Worm (Caenorhabditis elegans): Measurements from ENCODE around the gene K02D10.8.
A peak's percentile ranks its signal among the peaks of the same experiment; 100 is the strongest.

Gene K02D10.8

DNA sequence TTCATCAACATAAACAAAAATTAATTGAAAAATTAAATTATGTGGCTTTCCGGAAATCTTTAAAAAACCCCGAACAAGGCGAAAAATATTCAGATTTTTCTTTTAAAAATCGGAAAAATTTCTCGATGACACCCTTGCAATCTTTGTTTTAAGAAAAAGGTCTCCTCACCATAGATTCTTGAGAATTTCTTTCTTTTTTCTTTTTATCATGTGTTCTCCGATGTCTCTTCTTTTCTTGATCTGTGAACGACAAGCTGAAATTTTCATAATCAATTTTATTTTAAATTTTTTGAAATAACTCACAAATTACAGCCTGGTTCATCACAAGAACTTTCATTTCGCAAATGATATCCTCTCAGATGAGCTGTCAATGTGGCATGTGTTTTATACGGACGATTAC, 5.1 kb downstream of the K02D10.8 start, which contains the start of the genes zfp-1 and F54F2.14:
Gene zfp-1 (plus strand): TSS at position 301 of the 400 bp plus-strand sequence.
Gene F54F2.14 (plus strand): TSS at position 312 of the 400 bp plus-strand sequence.
- TF ChIP-seq elt-3 (tag; optimal IDR thresholded peaks at IDR 0.05) (no peak), snpc-4 (tag; optimal IDR thresholded peaks at IDR 0.05) (no peak), nhr-10 (tag; optimal IDR thresholded peaks at IDR 0.05) (no peak), ceh-16 (tag; optimal IDR thresholded peaks at IDR 0.05) (no peak), lin-11 (tag; optimal IDR thresholded peaks at IDR 0.05) (no peak), nhr-77 (tag; optimal IDR thresholded peaks at IDR 0.05) (no peak), ama-1 (optimal IDR thresholded peaks at IDR 0.05) (no peak), crh-2 (tag; optimal IDR thresholded peaks at IDR 0.05) (no peak)

DNA sequence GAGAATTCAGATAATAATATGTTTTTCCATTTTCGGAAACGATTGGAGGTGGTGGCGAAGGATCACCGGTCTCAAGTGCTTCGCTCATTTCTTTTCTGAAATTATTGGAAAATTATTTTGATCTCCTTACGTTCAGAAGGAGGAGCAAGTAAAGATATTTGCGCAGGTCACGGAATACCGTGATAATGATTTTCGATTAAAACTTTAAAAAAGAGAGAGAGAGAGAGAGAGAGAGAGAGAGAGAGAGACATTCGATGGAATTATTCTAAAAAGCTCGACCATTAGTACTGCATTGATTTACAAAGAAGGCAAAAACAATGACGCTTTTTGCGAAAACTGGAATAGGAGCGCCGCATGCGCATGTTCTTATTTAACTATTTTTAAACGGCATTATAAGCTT, 6.1 kb downstream of the K02D10.8 start, which contains the start of gene ztf-1:
Gene ztf-1 (minus strand): TSS at position 101 of the 400 bp plus-strand sequence.
- TF ChIP-seq ZK546.5 (tag; optimal IDR thresholded peaks at IDR 0.05) (no peak), lsy-2 (tag; optimal IDR thresholded peaks at IDR 0.05) (no peak), skn-1 (tag; optimal IDR thresholded peaks at IDR 0.05) (no peak), unc-55 (GFP tag; optimal IDR thresholded peaks at IDR 0.05) (no peak), crh-2 (tag; optimal IDR thresholded peaks at IDR 0.05) (no peak), nhr-12 (tag; optimal IDR thresholded peaks at IDR 0.05) (no peak)

DNA sequence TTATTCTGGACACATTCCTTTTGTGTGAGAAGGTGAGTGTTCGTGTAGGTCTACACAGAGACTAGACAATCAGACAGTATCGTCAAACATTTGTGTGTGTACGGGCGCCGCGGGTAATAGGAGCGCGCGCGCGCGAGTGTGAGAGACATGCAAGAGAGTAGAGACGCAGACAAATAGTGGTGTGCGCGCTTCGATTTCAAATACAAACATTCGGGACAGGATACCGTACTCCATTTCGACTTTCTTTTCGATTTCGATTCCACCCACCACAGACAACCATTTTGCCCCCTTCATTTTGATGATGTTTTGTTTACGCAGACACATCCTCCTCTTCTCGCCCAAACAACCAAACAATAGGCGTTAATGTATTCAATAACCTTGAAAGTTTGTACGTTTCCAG, 8.6 kb downstream of the K02D10.8 start:
- TF ChIP-seq unc-62 (GFP tag; optimal IDR thresholded peaks at IDR 0.05) (no peak), nhr-77 (tag; optimal IDR thresholded peaks at IDR 0.05) (no peak), sma-3 (GFP tag; optimal IDR thresholded peaks at IDR 0.05) (peak; percentile 77), lin-13 (GFP tag; optimal IDR thresholded peaks at IDR 0.05) (peak; percentile 64), blmp-1 (tag; optimal IDR thresholded peaks at IDR 0.05; ENCODE audit: insufficient read depth) (peak; percentile 92), lsy-2 (tag; optimal IDR thresholded peaks at IDR 0.05) (peak; percentile 13 to 77), nhr-21 (tag; optimal IDR thresholded peaks at IDR 0.05) (peak; percentile 45), mdl-1 (tag; optimal IDR thresholded peaks at IDR 0.05) (peak; percentile 67 to 70), peb-1 (tag; optimal IDR thresholded peaks at IDR 0.05) (peak; percentile 45), elt-3 (tag; optimal IDR thresholded peaks at IDR 0.05) (no peak), lin-11 (tag; optimal IDR thresholded peaks at IDR 0.05) (peak; percentile 37), ztf-1 (GFP tag; conservative IDR thresholded peaks at IDR 0.05) (no peak), lin-39 (tag; optimal IDR thresholded peaks at IDR 0.05) (no peak), crh-2 (tag; optimal IDR thresholded peaks at IDR 0.05) (peak; percentile 35), ztf-4 (tag; optimal IDR thresholded peaks at IDR 0.05) (peak; percentile 11), egl-27 (tag; optimal IDR thresholded peaks at IDR 0.05) (peak; percentile 74), sma-9 (GFP tag; optimal IDR thresholded peaks at IDR 0.05) (peak; percentile 91), sma-9 (tag; optimal IDR thresholded peaks at IDR 0.05) (no peak), nhr-129 (tag; optimal IDR thresholded peaks at IDR 0.05) (peak; percentile 85), Y55F3AM.14 (GFP tag; optimal IDR thresholded peaks at IDR 0.05) (peak; percentile 6), fos-1 (tag; optimal IDR thresholded peaks at IDR 0.05) (peak; percentile 80), nhr-237 (tag; optimal IDR thresholded peaks at IDR 0.05) (no peak), gmeb-1 (tag; optimal IDR thresholded peaks at IDR 0.05) (peak; percentile 70), ceh-16 (tag; optimal IDR thresholded peaks at IDR 0.05) (peak; percentile 91), sem-4 (tag; optimal IDR thresholded peaks at IDR 0.05) (peak; percentile 86), ZK546.5 (tag; optimal IDR thresholded peaks at IDR 0.05) (no peak), F13H6.1 (tag; optimal IDR thresholded peaks at IDR 0.05) (peak; percentile 93), nhr-25 (tag; optimal IDR thresholded peaks at IDR 0.05) (peak; percentile 79)

DNA sequence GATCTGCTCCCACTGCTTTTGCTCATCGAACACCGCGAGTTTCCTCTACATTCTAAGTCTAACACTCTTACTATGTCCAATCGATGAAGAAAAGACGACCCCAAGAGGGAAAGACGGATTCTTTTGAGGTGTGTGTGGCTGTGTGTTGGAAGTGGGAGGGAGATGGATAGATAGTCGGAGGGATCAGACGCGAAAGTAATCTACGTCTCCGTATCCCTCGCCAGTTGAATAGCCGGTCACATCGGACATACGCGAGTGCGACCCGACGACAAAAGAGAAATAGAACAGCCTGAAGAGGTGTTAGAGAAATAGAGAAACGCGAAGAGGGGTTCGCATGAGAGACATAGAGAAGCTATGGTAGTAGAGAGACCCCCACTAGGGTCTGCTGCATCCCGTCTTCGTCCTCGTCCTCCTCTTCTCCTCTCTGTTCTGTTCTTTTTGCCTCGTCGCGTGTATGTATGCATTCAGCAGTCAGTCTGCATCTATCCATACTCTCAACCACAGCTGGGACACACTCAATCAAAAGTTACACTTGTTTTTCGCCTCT, 9.5 kb downstream of the K02D10.8 start:
- no peak for TF ChIP-seq elt-3 (tag; optimal IDR thresholded peaks at IDR 0.05)
- TF ChIP-seq ceh-16 (tag; optimal IDR thresholded peaks at IDR 0.05) = peak; percentile 67
- peak; percentile 95 for TF ChIP-seq snpc-4 (tag; optimal IDR thresholded peaks at IDR 0.05)
- TF ChIP-seq fos-1 (tag; optimal IDR thresholded peaks at IDR 0.05) = peak; percentile 97
- TF ChIP-seq aly-2 (tag; optimal IDR thresholded peaks at IDR 0.05) = no peak
- peak; percentile 99 for TF ChIP-seq sma-9 (GFP tag; optimal IDR thresholded peaks at IDR 0.05)
- TF ChIP-seq sma-9 (tag; optimal IDR thresholded peaks at IDR 0.05) = peak; percentile 84
- peak; percentile 96 for TF ChIP-seq crh-2 (tag; optimal IDR thresholded peaks at IDR 0.05)
- peak; percentile 13 for TF ChIP-seq ztf-11 (tag; optimal IDR thresholded peaks at IDR 0.05)
- peak; percentile 98 for TF ChIP-seq sem-4 (tag; optimal IDR thresholded peaks at IDR 0.05)
- peak; percentile 29 for TF ChIP-seq nhr-10 (tag; optimal IDR thresholded peaks at IDR 0.05)
- peak; percentile 87 for TF ChIP-seq mab-5 (tag; optimal IDR thresholded peaks at IDR 0.05)
- peak; percentile 85 for TF ChIP-seq alr-1 (tag; optimal IDR thresholded peaks at IDR 0.05)
- TF ChIP-seq lin-13 (GFP tag; optimal IDR thresholded peaks at IDR 0.05) = peak; percentile 95
- TF ChIP-seq ztf-4 (tag; optimal IDR thresholded peaks at IDR 0.05) = peak; percentile 96
- TF ChIP-seq zag-1 (tag; optimal IDR thresholded peaks at IDR 0.05) = peak; percentile 98
- TF ChIP-seq nhr-77 (tag; optimal IDR thresholded peaks at IDR 0.05) = peak; percentile 65
- TF ChIP-seq unc-55 (GFP tag; optimal IDR thresholded peaks at IDR 0.05) = peak; percentile 96
- TF ChIP-seq ceh-82 (tag; optimal IDR thresholded peaks at IDR 0.05) = peak; percentile 39
- no peak for TF ChIP-seq dmd-4 (tag; optimal IDR thresholded peaks at IDR 0.05)
- TF ChIP-seq nhr-12 (tag; optimal IDR thresholded peaks at IDR 0.05) = no peak
- TF ChIP-seq lin-11 (tag; optimal IDR thresholded peaks at IDR 0.05) = peak; percentile 87
- TF ChIP-seq elt-1 (tag; optimal IDR thresholded peaks at IDR 0.05) = no peak
- TF ChIP-seq lin-39 (tag; optimal IDR thresholded peaks at IDR 0.05) = peak; percentile 48
- TF ChIP-seq blmp-1 (tag; optimal IDR thresholded peaks at IDR 0.05; ENCODE audit: insufficient read depth) = peak; percentile 87
- peak; percentile 82 for TF ChIP-seq ama-1 (optimal IDR thresholded peaks at IDR 0.05)
- TF ChIP-seq nhr-23 (tag; optimal IDR thresholded peaks at IDR 0.05) = no peak
- TF ChIP-seq nhr-25 (tag; optimal IDR thresholded peaks at IDR 0.05) = peak; percentile 97
- peak; percentile 94 for TF ChIP-seq nhr-6 (tag; optimal IDR thresholded peaks at IDR 0.05)
- peak; percentile 98 for TF ChIP-seq nhr-21 (tag; optimal IDR thresholded peaks at IDR 0.05)

Data from whole organism, L2 larva.